Fruit fly (Drosophila melanogaster) whole organism, embryonic: ENCODE data around the gene Arc42.

Experiments
- ATbp ChIP-seq: fragments of 200-800 bp; sonication (Bioruptor generic); optimal IDR thresholded peaks from 2 replicates; lab custom pipeline; 2017; ENCODE audit warnings: missing biosample characterization, mild to moderate bottlenecking, missing genetic modification characterization, missing genetic modification reagents
- Atf6 ChIP-seq: fragments of 200-800 bp; sonication (Bioruptor generic); IDR thresholded peaks from 2 replicates; pipeline ENCODE4 v1.3.6; 2022; ENCODE audit warnings: missing biosample characterization, missing genetic modification characterization
- B-H1 ChIP-seq: fragments of 200-800 bp; sonication (Bioruptor generic); IDR thresholded peaks from 3 replicates; pipeline ENCODE4 v1.3.6; 2022; ENCODE audit warnings: missing biosample characterization, missing genetic modification characterization
- CG10565 ChIP-seq: fragments of 200-800 bp; sonication (Bioruptor generic); optimal IDR thresholded peaks from 3 replicates; lab custom pipeline; 2016; ENCODE audit warnings: missing biosample characterization, mild to moderate bottlenecking, missing genetic modification characterization
- CG11398 ChIP-seq: fragments of 200-800 bp; sonication (Bioruptor generic); optimal IDR thresholded peaks from 2 replicates; lab custom pipeline; 2016; ENCODE audit warnings: missing biosample characterization, missing genetic modification characterization
- CG11456 ChIP-seq: fragments of 200-800 bp; sonication (Bioruptor generic); IDR thresholded peaks from 3 replicates; pipeline ENCODE4 v1.3.6; 2022; ENCODE audit warnings: missing biosample characterization, missing genetic modification characterization
- CG12071 ChIP-seq: fragments of 200-800 bp; sonication (Bioruptor generic); optimal IDR thresholded peaks from 3 replicates; lab custom pipeline; 2018; ENCODE audit warnings: missing biosample characterization, mild to moderate bottlenecking, missing genetic modification characterization
- CG12769 ChIP-seq: fragments of 200-800 bp; sonication (Bioruptor generic); optimal IDR thresholded peaks from 2 replicates; lab custom pipeline; 2019; ENCODE audit warnings: missing biosample characterization, mild to moderate bottlenecking, missing genetic modification characterization, moderate library complexity
- CG14441 ChIP-seq: fragments of 200-800 bp; sonication (Bioruptor generic); IDR thresholded peaks from 2 replicates; pipeline ENCODE4 v1.3.6; 2022; ENCODE audit warnings: missing biosample characterization, missing genetic modification characterization
- CG15514 ChIP-seq: fragments of 200-800 bp; sonication (Bioruptor generic); optimal IDR thresholded peaks from 3 replicates; lab custom pipeline; 2017; ENCODE audit warnings: missing biosample characterization, missing genetic modification characterization, mild to moderate bottlenecking, moderate library complexity, missing genetic modification reagents
- CG1603 ChIP-seq: fragments of 200-800 bp; sonication (Bioruptor generic); optimal IDR thresholded peaks from 2 replicates; lab custom pipeline; 2019; ENCODE audit warnings: missing biosample characterization, mild to moderate bottlenecking, missing genetic modification characterization, moderate library complexity
- CG16815 ChIP-seq: fragments of 200-800 bp; sonication (Bioruptor generic); optimal IDR thresholded peaks from 3 replicates; lab custom pipeline; 2017; ENCODE audit warnings: missing biosample characterization, mild to moderate bottlenecking, missing genetic modification characterization
- CG18764 ChIP-seq: fragments of 200-800 bp; sonication (Bioruptor generic); optimal IDR thresholded peaks from 3 replicates; lab custom pipeline; 2016; ENCODE audit warnings: missing biosample characterization, missing genetic modification characterization
- CG2116 ChIP-seq: fragments of 200-800 bp; sonication (Bioruptor generic); optimal IDR thresholded peaks from 3 replicates; lab custom pipeline; 2018; ENCODE audit warnings: missing biosample characterization, mild to moderate bottlenecking, missing genetic modification characterization
- CG30403 ChIP-seq: fragments of 200-800 bp; sonication (Bioruptor generic); optimal IDR thresholded peaks from 3 replicates; lab custom pipeline; 2016; ENCODE audit warnings: missing biosample characterization, missing genetic modification characterization
- CG32772 ChIP-seq: fragments of 200-800 bp; sonication (Bioruptor generic); IDR thresholded peaks from 2 replicates; pipeline ENCODE4 v1.3.6; 2022; ENCODE audit warnings: missing biosample characterization, missing genetic modification characterization
- CG3847 ChIP-seq: fragments of 200-800 bp; sonication (Bioruptor generic); IDR thresholded peaks from 2 replicates; pipeline ENCODE4 v1.3.6; 2022; ENCODE audit warnings: missing biosample characterization, missing genetic modification characterization
- CG4282 ChIP-seq: fragments of 200-800 bp; sonication (Bioruptor generic); optimal IDR thresholded peaks from 2 replicates; lab custom pipeline; 2016; ENCODE audit warnings: missing biosample characterization, missing genetic modification characterization
- CG5953 ChIP-seq: fragments of 200-800 bp; sonication (Bioruptor generic); IDR thresholded peaks from 2 replicates; pipeline ENCODE4 v1.3.6; 2022; ENCODE audit warnings: missing biosample characterization, missing genetic modification characterization
- CG6254 ChIP-seq: fragments of 200-800 bp; sonication (Bioruptor generic); optimal IDR thresholded peaks from 3 replicates; lab custom pipeline; 2017; ENCODE audit warnings: mild to moderate bottlenecking, missing biosample characterization, missing genetic modification reagents, missing genetic modification characterization
- CG7271 ChIP-seq: fragments of 200-800 bp; sonication (Bioruptor generic); optimal IDR thresholded peaks from 2 replicates; lab custom pipeline; 2018; ENCODE audit warnings: missing biosample characterization, mild to moderate bottlenecking, missing genetic modification characterization, moderate library complexity
- CG7786 ChIP-seq: fragments of 200-800 bp; sonication (Bioruptor generic); optimal IDR thresholded peaks from 2 replicates; lab custom pipeline; 2016; ENCODE audit warnings: missing biosample characterization, missing genetic modification characterization
- CG9609 ChIP-seq: fragments of 200-800 bp; sonication (Bioruptor generic); optimal IDR thresholded peaks from 3 replicates; lab custom pipeline; 2016; ENCODE audit warnings: missing biosample characterization, missing genetic modification characterization
- CkIIα-i1 ChIP-seq: fragments of 200-800 bp; sonication (Bioruptor generic); IDR thresholded peaks from 2 replicates; pipeline ENCODE4 v1.3.6; 2022; ENCODE audit warnings: missing biosample characterization, missing genetic modification characterization
- CoRest ChIP-seq: fragments of 200-800 bp; sonication (Bioruptor generic); optimal IDR thresholded peaks from 3 replicates; lab custom pipeline; 2018; ENCODE audit warnings: missing biosample characterization, mild to moderate bottlenecking, missing genetic modification characterization, moderate library complexity
- D19A ChIP-seq: fragments of 200-800 bp; optimal IDR thresholded peaks from 3 replicates; lab custom pipeline; 2019; ENCODE audit warnings: missing biosample characterization, mild to moderate bottlenecking, missing genetic modification characterization, moderate library complexity
- Elba2 ChIP-seq: fragments of 200-800 bp; sonication (Bioruptor generic); optimal IDR thresholded peaks from 3 replicates; lab custom pipeline; 2016; ENCODE audit warnings: missing biosample characterization, missing genetic modification characterization
- MBD-R2 ChIP-seq: fragments of 200-800 bp; sonication (Bioruptor generic); IDR thresholded peaks from 2 replicates; pipeline ENCODE4 v1.3.6; 2022; ENCODE audit warnings: missing biosample characterization, missing genetic modification characterization
- NFAT ChIP-seq: fragments of 200-800 bp; sonication (Bioruptor generic); IDR thresholded peaks from 2 replicates; pipeline ENCODE4 v1.3.6; 2022; ENCODE audit warnings: missing biosample characterization, missing genetic modification characterization
- Oaz ChIP-seq: fragments of 200-800 bp; sonication (Bioruptor generic); IDR thresholded peaks from 2 replicates; pipeline ENCODE4 v1.3.6; 2022; ENCODE audit warnings: missing biosample characterization, missing genetic modification characterization
- Ravus ChIP-seq: fragments of 200-800 bp; sonication (Bioruptor generic); IDR thresholded peaks from 2 replicates; pipeline ENCODE4 v1.3.6; 2022; ENCODE audit warnings: missing biosample characterization, missing genetic modification characterization
- Rfx ChIP-seq: fragments of 200-800 bp; sonication (Bioruptor generic); IDR thresholded peaks from 2 replicates; pipeline ENCODE4 v1.3.6; 2022; ENCODE audit warnings: missing biosample characterization, missing genetic modification characterization
- Rx ChIP-seq: fragments of 200-800 bp; sonication (Bioruptor generic); IDR thresholded peaks from 2 replicates; pipeline ENCODE4 v1.3.6; 2022; ENCODE audit warnings: missing biosample characterization, missing genetic modification characterization
- Taf1 ChIP-seq: fragments of 200-800 bp; sonication (Bioruptor generic); IDR thresholded peaks from 2 replicates; pipeline ENCODE4 v1.3.6; 2022; ENCODE audit warnings: missing biosample characterization, missing genetic modification characterization
- crol ChIP-seq: fragments of 200-800 bp; sonication (Bioruptor generic); IDR thresholded peaks from 2 replicates; pipeline ENCODE4 v1.3.6; 2022; ENCODE audit warnings: missing biosample characterization, missing genetic modification characterization
- crp ChIP-seq, 2 experiments: fragments of 200-800 bp; sonication (Bioruptor generic); optimal IDR thresholded peaks; 2 replicates in 1 of 2; 3 replicates in 1 of 2; lab custom pipeline; 2017; ENCODE audit warnings: missing biosample characterization in 2 of 2, missing genetic modification characterization in 2 of 2, mild to moderate bottlenecking in 1 of 2, moderate library complexity in 1 of 2
- dan ChIP-seq: fragments of 200-800 bp; sonication (Bioruptor generic); IDR thresholded peaks from 2 replicates; pipeline ENCODE4 v1.3.6; 2022; ENCODE audit warnings: missing biosample characterization, missing genetic modification characterization
- dmrt11E ChIP-seq: fragments of 200-800 bp; sonication (Bioruptor generic); optimal IDR thresholded peaks from 3 replicates; lab custom pipeline; 2018; ENCODE audit warnings: missing biosample characterization, mild to moderate bottlenecking, missing genetic modification characterization, moderate library complexity
- fd102C ChIP-seq: fragments of 200-800 bp; sonication (Bioruptor generic); optimal IDR thresholded peaks from 2 replicates; lab custom pipeline; 2018; ENCODE audit warnings: missing biosample characterization, mild to moderate bottlenecking, missing genetic modification characterization, moderate library complexity
- gcm2 ChIP-seq: fragments of 200-800 bp; sonication (Bioruptor generic); optimal IDR thresholded peaks from 2 replicates; lab custom pipeline; 2016; ENCODE audit warnings: missing biosample characterization, missing genetic modification characterization
- her ChIP-seq: fragments of 200-800 bp; sonication (Bioruptor generic); optimal IDR thresholded peaks from 2 replicates; lab custom pipeline; 2016; ENCODE audit warnings: missing biosample characterization, missing genetic modification characterization
- inv ChIP-seq: fragments of 200-800 bp; sonication (Bioruptor generic); IDR thresholded peaks from 2 replicates; pipeline ENCODE4 v1.3.6; 2022; ENCODE audit warnings: missing biosample characterization, missing genetic modification characterization; ENCODE audit not compliant: partially characterized antibody
- p53 ChIP-seq: fragments of 200-800 bp; sonication (Bioruptor generic); optimal IDR thresholded peaks from 2 replicates; lab custom pipeline; 2016; ENCODE audit warnings: missing biosample characterization, missing genetic modification characterization
- pfk ChIP-seq: fragments of 200-800 bp; sonication (Bioruptor generic); optimal IDR thresholded peaks from 2 replicates; lab custom pipeline; 2018; ENCODE audit warnings: missing biosample characterization, mild to moderate bottlenecking, missing genetic modification characterization, moderate library complexity
- pho ChIP-seq: fragments of 200-800 bp; sonication (Bioruptor generic); optimal IDR thresholded peaks from 2 replicates; lab custom pipeline; 2016; ENCODE audit warnings: missing biosample characterization, missing genetic modification characterization
- sisA ChIP-seq: fragments of 200-800 bp; sonication (Bioruptor generic); IDR thresholded peaks from 2 replicates; pipeline ENCODE4 v1.3.6; 2022; ENCODE audit warnings: missing biosample characterization, missing genetic modification characterization
- sug ChIP-seq: fragments of 200-800 bp; optimal IDR thresholded peaks from 2 replicates; lab custom pipeline; 2019; ENCODE audit warnings: missing biosample characterization, mild to moderate bottlenecking, missing genetic modification characterization, moderate library complexity
- tgo ChIP-seq: fragments of 200-800 bp; sonication (Bioruptor generic); IDR thresholded peaks from 3 replicates; pipeline ENCODE4 v1.3.6; 2022; ENCODE audit warnings: missing biosample characterization, missing genetic modification characterization
- tin ChIP-seq: fragments of 200-800 bp; sonication (Bioruptor generic); optimal IDR thresholded peaks from 3 replicates; lab custom pipeline; 2016; ENCODE audit warnings: missing biosample characterization, missing genetic modification characterization
- wdn ChIP-seq: fragments of 200-800 bp; sonication (Bioruptor generic); IDR thresholded peaks from 2 replicates; pipeline ENCODE4 v1.3.6; 2022; ENCODE audit warnings: missing biosample characterization, missing genetic modification characterization

Arc42 gene

dm6 chr3R:19860996-19861719 is 16.4 kb upstream of the Arc42 start, which contains the start of the genes Ire1 and Mrm2 (continued):
- TF ChIP-seq crp (GFP tag; optimal IDR thresholded peaks at IDR 0.05; lab: Kevin White, UChicago) (peak in 1 of 2 experiments; percentile 51), p53 (GFP tag; lab: Kevin White, UChicago) (peak; percentile 83), dan (GFP tag; lab: Robert Waterston, UW) (0 out of 2 replicates have a peak, but pooled peaks have one; percentile 30), tin (GFP tag; lab: Kevin White, UChicago) (peak; percentile 78), B-H1 (0 out of 3 replicates have a peak, but pooled peaks have one; percentile 38), Elba2 (GFP tag; lab: Kevin White, UChicago) (peak; percentile 96), CG18764 (GFP tag; lab: Kevin White, UChicago) (peak; percentile 75), Ravus (no peak), Rfx (GFP tag; lab: Robert Waterston, UW) (peak; percentile 90), Oaz (GFP tag; lab: Robert Waterston, UW) (peak; percentile 56), CG4282 (GFP tag; lab: Kevin White, UChicago) (peak; percentile 77), CoRest (tag; lab: Kevin White, UChicago) (peak; percentile 87), MBD-R2 (GFP tag; lab: Robert Waterston, UW) (peak; percentile 82), CG9609 (GFP tag; lab: Kevin White, UChicago) (peak; percentile 92), CG30403 (GFP tag; lab: Kevin White, UChicago) (peak; percentile 89), ATbp (GFP tag; lab: Kevin White, UChicago) (peak; percentile 12), CG32772 (GFP tag; lab: Robert Waterston, UW) (peak; percentile 77), CG3847 (GFP tag; lab: Robert Waterston, UW) (peak; percentile 91), CG2116 (GFP tag; lab: Kevin White, UChicago) (peak; percentile 91), CkIIα-i1 (GFP tag; lab: Robert Waterston, UW) (0 out of 2 replicates have a peak, but pooled peaks have one; percentile 29), CG15514 (GFP tag; lab: Kevin White, UChicago) (peak; percentile 88), CG6254 (peak; percentile 39), inv (GFP tag; lab: Robert Waterston, UW) (peak; percentile 74), sug (tag; lab: Kevin White, UChicago) (peak; percentile 71), Rx (peak; percentile 84), crol (GFP tag; lab: Robert Waterston, UW) (peak; percentile 92), Atf6 (peak; percentile 64), wdn (peak; percentile 49; the same call in 1 of the 2 replicates), tgo (GFP tag; lab: Robert Waterston, UW) (peak; percentile 74), CG7271 (tag; lab: Kevin White, UChicago) (peak; percentile 33), CG16815 (GFP tag; lab: Kevin White, UChicago) (peak; percentile 80), fd102C (GFP tag; lab: Kevin White, UChicago) (no peak), D19A (tag; lab: Kevin White, UChicago) (peak; percentile 47), CG11398 (GFP tag; lab: Kevin White, UChicago) (peak; percentile 69), CG5953 (GFP tag; lab: Robert Waterston, UW) (no peak), NFAT (GFP tag; lab: Robert Waterston, UW) (peak; percentile 81), her (GFP tag; lab: Kevin White, UChicago) (peak; percentile 81), CG12071 (GFP tag; lab: Kevin White, UChicago) (no peak), dmrt11E (peak; percentile 83), pfk (GFP tag; lab: Kevin White, UChicago) (peak; percentile 1), CG10565 (GFP tag; lab: Kevin White, UChicago) (no peak), CG7786 (GFP tag; lab: Kevin White, UChicago) (peak; percentile 86), Taf1 (peak; percentile 43; the same call in 1 of the 2 replicates), sisA (GFP tag; lab: Robert Waterston, UW) (peak; percentile 85), CG14441 (GFP tag; lab: Robert Waterston, UW) (peak; percentile 80), gcm2 (GFP tag; lab: Kevin White, UChicago) (peak; percentile 78), CG12769 (peak; percentile 85), CG1603 (peak; percentile 94), pho (peak; percentile 90), CG11456 (peak; percentile 89)
